Worm (Caenorhabditis elegans) whole organism, L4 larva: ENCODE measurements around the gene clec-59.
"Not testable (repeated sequence)": the region's sequence is repeated elsewhere in the genome, so short reads cannot be mapped to it uniquely, and the experiment has no call there.

ENCODE experiments used
- F10B5.3 ChIP-seq: sonication (generic microtip); optimal IDR thresholded peaks from 2 replicates; lab custom pipeline; 2016; ENCODE audit warnings: mild to moderate bottlenecking, missing genetic modification characterization, missing compliant biosample characterization
- F26F4.8 ChIP-seq: fragments of 200-800 bp; sonication (Bioruptor generic); conservative IDR thresholded peaks from 2 replicates; pipeline ENCODE4 v1.3.6; 2022; ENCODE audit warnings: missing genetic modification characterization, missing compliant biosample characterization
- F37D6.2 ChIP-seq: sonication (generic microtip); optimal IDR thresholded peaks from 2 replicates; lab custom pipeline; 2016; ENCODE audit warnings: mild to moderate bottlenecking, missing genetic modification characterization, missing compliant biosample characterization
- F49E8.2 ChIP-seq: sonication (generic microtip); optimal IDR thresholded peaks from 2 replicates; lab custom pipeline; 2016; ENCODE audit warnings: missing compliant biosample characterization, mild to moderate bottlenecking, missing genetic modification characterization, borderline replicate concordance
- T20F7.1 ChIP-seq: fragments of 200-800 bp; sonication (Bioruptor generic); optimal IDR thresholded peaks from 2 replicates; lab custom pipeline; 2018; ENCODE audit warnings: mild to moderate bottlenecking, missing genetic modification characterization, missing compliant biosample characterization
- T26A8.4 ChIP-seq: fragments of 200-800 bp; sonication (Bioruptor generic); IDR thresholded peaks from 2 replicates; pipeline ENCODE4 v1.3.6; 2022; ENCODE audit warnings: missing genetic modification characterization, missing compliant biosample characterization
- ZK337.2 ChIP-seq: fragments of 200-800 bp; sonication (Bioruptor generic); IDR thresholded peaks from 2 replicates; pipeline ENCODE4 v1.3.6; 2022; ENCODE audit warnings: missing genetic modification reagents, missing genetic modification characterization, missing compliant biosample characterization
- aha-1 ChIP-seq: fragments of 150-350 bp; peaks from one replicate; lab custom pipeline; 2014; ENCODE audit warnings: missing biosample characterization, missing genetic modification characterization
- ceh-62 ChIP-seq: sonication (generic microtip); optimal IDR thresholded peaks from 2 replicates; lab custom pipeline; 2017; ENCODE audit warnings: missing biosample characterization, missing genetic modification characterization
- ctbp-1 ChIP-seq: fragments of 200-800 bp; sonication (Bioruptor generic); IDR thresholded peaks from 2 replicates; pipeline ENCODE4 v1.3.6; 2022; ENCODE audit warnings: missing genetic modification reagents, missing genetic modification characterization, missing compliant biosample characterization
- daf-16 ChIP-seq, 3 experiments: sonication (generic microtip); optimal IDR thresholded peaks; 2 replicates each; lab custom pipeline; 2016 to 2017; ENCODE audit warnings: missing genetic modification characterization in 3 of 3, missing genetic modification reagents in 3 of 3, mild to moderate bottlenecking in 2 of 3, missing compliant biosample characterization in 2 of 3, missing biosample characterization in 1 of 3, moderate library complexity in 1 of 3
- dmd-6 ChIP-seq: fragments of 200-800 bp; sonication (Bioruptor generic); IDR thresholded peaks from 2 replicates; pipeline ENCODE4 v1.3.6; 2022; ENCODE audit warnings: missing genetic modification reagents, missing genetic modification characterization, missing compliant biosample characterization
- dmd-9 ChIP-seq: fragments of 200-800 bp; sonication (Bioruptor generic); IDR thresholded peaks from 2 replicates; pipeline ENCODE4 v1.3.6; 2022; ENCODE audit warnings: missing genetic modification reagents, missing genetic modification characterization, missing compliant biosample characterization
- dve-1 ChIP-seq: sonication (generic microtip); optimal IDR thresholded peaks from 2 replicates; lab custom pipeline; 2017; ENCODE audit warnings: antibody characterized with exemption, mild to moderate bottlenecking, missing genetic modification characterization, missing compliant biosample characterization; ENCODE audit not compliant: insufficient read depth
- egl-27 ChIP-seq: sonication (generic microtip); optimal IDR thresholded peaks from 3 replicates; lab custom pipeline; 2017; ENCODE audit warnings: missing biosample characterization, missing genetic modification reagents, missing genetic modification characterization
- gei-8 ChIP-seq: fragments of 200-800 bp; sonication (Bioruptor generic); optimal IDR thresholded peaks from 2 replicates; lab custom pipeline; 2018; ENCODE audit warnings: mild to moderate bottlenecking, missing genetic modification characterization, missing compliant biosample characterization
- hlh-11 ChIP-seq: fragments of 200-800 bp; sonication (Bioruptor generic); optimal IDR thresholded peaks from 2 replicates; lab custom pipeline; 2018; ENCODE audit warnings: mild to moderate bottlenecking, missing genetic modification characterization, missing compliant biosample characterization
- hlh-30 ChIP-seq: sonication (generic microtip); optimal IDR thresholded peaks from 2 replicates; lab custom pipeline; 2017; ENCODE audit warnings: antibody characterized with exemption, mild to moderate bottlenecking, missing genetic modification characterization, missing compliant biosample characterization; ENCODE audit not compliant: insufficient read depth
- lin-13 ChIP-seq: fragments of 150-350 bp; optimal IDR thresholded peaks from 2 replicates; lab custom pipeline; 2014; ENCODE audit warnings: missing biosample characterization, missing genetic modification reagents, missing genetic modification characterization
- lsy-2 ChIP-seq, 2 experiments: fragments of 150-350 bp in 1 of 2; sonication (generic microtip) in 1 of 2; optimal IDR thresholded peaks; 2 replicates each; lab custom pipeline; 2014 to 2017; ENCODE audit warnings: missing biosample characterization in 2 of 2, missing genetic modification characterization in 2 of 2
- madf-5 ChIP-seq, 2 experiments: fragments of 200-800 bp; sonication (Bioruptor generic); IDR thresholded peaks; 2 replicates each; pipeline ENCODE4 v1.3.6; 2022; ENCODE audit warnings: missing compliant biosample characterization in 2 of 2, missing genetic modification characterization in 2 of 2
- mdl-1 ChIP-seq, 2 experiments: fragments of 150-350 bp in 1 of 2; sonication (generic microtip) in 1 of 2; optimal IDR thresholded peaks; 2 replicates each; lab custom pipeline; 2014 to 2017; ENCODE audit warnings: missing biosample characterization in 2 of 2, missing genetic modification characterization in 2 of 2
- mxl-3 ChIP-seq: fragments of 200-800 bp; sonication (Bioruptor generic); optimal IDR thresholded peaks from 2 replicates; lab custom pipeline; 2018; ENCODE audit warnings: mild to moderate bottlenecking, missing genetic modification characterization, missing compliant biosample characterization
- nhr-10 ChIP-seq: fragments of 150-350 bp; optimal IDR thresholded peaks from 2 replicates; lab custom pipeline; 2014; ENCODE audit warnings: missing biosample characterization, missing genetic modification characterization
- nhr-28 ChIP-seq: fragments of 150-350 bp; optimal IDR thresholded peaks from 2 replicates; lab custom pipeline; 2014; ENCODE audit warnings: missing biosample characterization, missing genetic modification characterization
- nhr-77 ChIP-seq: fragments of 150-350 bp; optimal IDR thresholded peaks from 2 replicates; lab custom pipeline; 2014; ENCODE audit warnings: missing biosample characterization, missing genetic modification characterization
- pqm-1 ChIP-seq: sonication (generic microtip); optimal IDR thresholded peaks from 2 replicates; lab custom pipeline; 2017; ENCODE audit warnings: missing biosample characterization, missing genetic modification characterization
- saeg-2 ChIP-seq: fragments of 200-800 bp; sonication (Bioruptor generic); IDR thresholded peaks from 2 replicates; pipeline ENCODE4 v1.3.6; 2022; ENCODE audit warnings: missing genetic modification reagents, missing genetic modification characterization, missing compliant biosample characterization
- sdz-12 ChIP-seq: fragments of 200-800 bp; sonication (Bioruptor generic); optimal IDR thresholded peaks from 2 replicates; lab custom pipeline; 2018; ENCODE audit warnings: mild to moderate bottlenecking, missing genetic modification characterization, missing compliant biosample characterization
- snpc-1.2 ChIP-seq: fragments of 200-800 bp; sonication (Bioruptor generic); IDR thresholded peaks from 2 replicates; pipeline ENCODE4 v1.3.6; 2022; ENCODE audit warnings: missing genetic modification reagents, missing genetic modification characterization, missing compliant biosample characterization
- unc-62 ChIP-seq, 3 experiments: fragments of 150-350 bp in 1 of 3; sonication (generic microtip); optimal IDR thresholded peaks in 2 of 3; peaks in 1 of 3; 1 replicate in 1 of 3; 2 replicates in 2 of 3; lab custom pipeline; 2014 to 2017; ENCODE audit warnings: missing biosample characterization in 3 of 3, missing genetic modification characterization in 3 of 3, missing genetic modification reagents in 3 of 3, missing genotype in 1 of 3

clec-59 gene

ce11 chrII:10444971-10445707, 34.1 kb downstream of the clec-59 start:
- TF ChIP-seq T20F7.1 (GFP tag; lab: Kevin White, UChicago) (peak; percentile 36), F26F4.8 (GFP tag; lab: Robert Waterston, UW) (no peak), hlh-30 (peak; percentile 23), snpc-1.2 (GFP tag; lab: Robert Waterston, UW) (no peak), aha-1 (tag; lab: Kevin White, UChicago) (peak; percentile 71), daf-16 (GFP tag; optimal IDR thresholded peaks at IDR 0.05; lab: Kevin White, UChicago) (peak in 1 of 2 experiments; percentile 97), daf-16 (tag; optimal IDR thresholded peaks at IDR 0.05; lab: Kevin White, UChicago) (peak; percentile 1), egl-27 (no peak), hlh-11 (tag; lab: Kevin White, UChicago) (peak; percentile 35), lsy-2 (tag; optimal IDR thresholded peaks at IDR 0.05; lab: Kevin White, UChicago) (peak in 1 of 2 experiments; percentile 80)

ce11 chrII:10443898-10444297, 35.4 kb downstream of the clec-59 start:
- TF ChIP-seq pqm-1: peak; percentile 42
- TF ChIP-seq nhr-28 (tag; lab: Kevin White, UChicago): peak; percentile 62
- peak; percentile 58 for TF ChIP-seq hlh-30
- TF ChIP-seq dmd-9 (GFP tag; lab: Robert Waterston, UW): no peak
- peak; percentile 18 for TF ChIP-seq nhr-77 (tag; lab: Kevin White, UChicago)
- peak; percentile 51 for TF ChIP-seq dve-1 (tag; lab: Kevin White, UChicago)
- TF ChIP-seq hlh-11 (tag; lab: Kevin White, UChicago): peak; percentile 56
- TF ChIP-seq F37D6.2 (tag; lab: Kevin White, UChicago): no peak
- peak in 1 of 2 experiments; percentile 19 for TF ChIP-seq mdl-1 (tag; optimal IDR thresholded peaks at IDR 0.05; lab: Kevin White, UChicago)
- TF ChIP-seq dmd-6 (GFP tag; lab: Robert Waterston, UW): peak; percentile 83
- TF ChIP-seq T26A8.4 (GFP tag; lab: Robert Waterston, UW): no peak
- peak; percentile 23 for TF ChIP-seq mxl-3 (GFP tag; lab: Kevin White, UChicago)
- no peak for TF ChIP-seq daf-16 (GFP tag; optimal IDR thresholded peaks at IDR 0.05; lab: Kevin White, UChicago)
- peak; percentile 46 for TF ChIP-seq daf-16 (tag; optimal IDR thresholded peaks at IDR 0.05; lab: Kevin White, UChicago)

ce11 chrII:10442846-10443245, 36.4 kb downstream of the clec-59 start, which contains the start of gene ZK673.1:
Gene ZK673.1, plus strand, starts transcription at chrII:10443146.
- peak in 1 of 2 experiments; percentile 56 for TF ChIP-seq unc-62 (GFP tag; optimal IDR thresholded peaks at IDR 0.05 in 1 of 2; lab: Kevin White, UChicago)
- not testable (repeated sequence) for TF ChIP-seq unc-62 (tag; optimal IDR thresholded peaks at IDR 0.05; lab: Kevin White, UChicago)
- TF ChIP-seq, all 104 proteins: peak for 1; not testable (repeated sequence) for 103

ce11 chrII:10439976-10440375, 39.3 kb downstream of the clec-59 start, which contains the start of gene E04D5.4:
Gene E04D5.4, plus strand, starts transcription at chrII:10440276.
- TF ChIP-seq ZK337.2 (GFP tag; lab: Robert Waterston, UW): no peak
- TF ChIP-seq hlh-30: no peak
- no peak for TF ChIP-seq gei-8 (GFP tag; lab: Kevin White, UChicago)
- no peak for TF ChIP-seq ceh-62 (tag; lab: Kevin White, UChicago)
- TF ChIP-seq saeg-2 (GFP tag; lab: Robert Waterston, UW): no peak
- TF ChIP-seq nhr-10 (tag; lab: Kevin White, UChicago): no peak
- no peak for TF ChIP-seq F10B5.3 (tag; lab: Kevin White, UChicago)
- no peak for TF ChIP-seq F49E8.2
- no peak for TF ChIP-seq sdz-12 (GFP tag; lab: Kevin White, UChicago)
- TF ChIP-seq lin-13: no peak
- no peak for TF ChIP-seq dve-1 (tag; lab: Kevin White, UChicago)
- TF ChIP-seq madf-5 (GFP tag; IDR thresholded peaks at IDR 0.05; lab: Robert Waterston, UW): no peak
- TF ChIP-seq ctbp-1 (GFP tag; lab: Robert Waterston, UW): no peak
